Fruit fly (Drosophila melanogaster): ENCODE results near the gene IFT54.

DNA sequence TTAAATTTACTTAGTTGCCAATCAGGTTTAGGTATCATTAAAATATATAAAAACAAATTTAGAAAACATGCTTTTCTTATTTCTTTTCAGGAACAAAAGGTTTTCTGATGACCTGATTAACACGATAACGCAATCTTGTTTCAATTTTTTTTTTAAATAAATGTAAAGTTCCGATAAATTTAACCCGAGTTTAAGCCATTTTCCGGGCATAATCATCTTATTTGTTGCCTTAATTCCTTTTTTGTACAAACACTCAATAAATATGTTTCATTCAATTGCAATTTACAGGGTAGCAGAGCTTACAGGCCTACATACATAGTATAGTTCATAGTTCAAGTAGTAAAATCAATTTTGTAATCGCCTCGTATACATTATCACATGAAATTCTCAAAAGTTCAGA, 27.3 kb downstream of the IFT54 start:
- TF ChIP-seq EcR (GFP tag; optimal IDR thresholded peaks at IDR 0.05) (no peak), usp (GFP tag; optimal IDR thresholded peaks at IDR 0.05) (no peak), pan (optimal IDR thresholded peaks at IDR 0.05) (no peak), psq (optimal IDR thresholded peaks at IDR 0.05) (no peak), Dll (optimal IDR thresholded peaks at IDR 0.05) (no peak), CG8478 (optimal IDR thresholded peaks at IDR 0.05) (no peak)
